Worm (Caenorhabditis elegans) whole organism, L4 larva: ENCODE results near the gene F17C11.11.

Experiments used
- Y105C5A.15 ChIP-seq: fragments of 200-800 bp; sonication (Bioruptor generic); IDR thresholded peaks from 2 replicates; pipeline ENCODE4 v1.3.6; 2022; ENCODE audit warnings: missing genetic modification characterization, missing compliant biosample characterization
- aha-1 ChIP-seq: fragments of 150-350 bp; peaks from one replicate; lab custom pipeline; 2014; ENCODE audit warnings: missing biosample characterization, missing genetic modification characterization
- ceh-28 ChIP-seq: fragments of 150-350 bp; optimal IDR thresholded peaks from 2 replicates; lab custom pipeline; 2014; ENCODE audit warnings: missing biosample characterization, missing genetic modification reagents, missing genetic modification characterization
- ceh-62 ChIP-seq: sonication (generic microtip); optimal IDR thresholded peaks from 2 replicates; lab custom pipeline; 2017; ENCODE audit warnings: missing biosample characterization, missing genetic modification characterization
- ctbp-1 ChIP-seq: fragments of 200-800 bp; sonication (Bioruptor generic); IDR thresholded peaks from 2 replicates; pipeline ENCODE4 v1.3.6; 2022; ENCODE audit warnings: missing genetic modification reagents, missing genetic modification characterization, missing compliant biosample characterization
- duxl-1 ChIP-seq: sonication (generic microtip); optimal IDR thresholded peaks from 2 replicates; lab custom pipeline; 2016; ENCODE audit warnings: mild to moderate bottlenecking, missing genetic modification characterization, moderate library complexity, missing compliant biosample characterization; ENCODE audit not compliant: poor library complexity
- egl-27 ChIP-seq: sonication (generic microtip); optimal IDR thresholded peaks from 3 replicates; lab custom pipeline; 2017; ENCODE audit warnings: missing biosample characterization, missing genetic modification reagents, missing genetic modification characterization
- fkh-10 ChIP-seq: fragments of 150-350 bp; optimal IDR thresholded peaks from 2 replicates; lab custom pipeline; 2014; ENCODE audit warnings: missing biosample characterization, missing genetic modification reagents, missing genetic modification characterization
- fos-1 ChIP-seq: fragments of 150-350 bp; optimal IDR thresholded peaks from 2 replicates; lab custom pipeline; 2014; ENCODE audit warnings: missing biosample characterization, missing genetic modification characterization
- gei-8 ChIP-seq: fragments of 200-800 bp; sonication (Bioruptor generic); optimal IDR thresholded peaks from 2 replicates; lab custom pipeline; 2018; ENCODE audit warnings: mild to moderate bottlenecking, missing genetic modification characterization, missing compliant biosample characterization
- hmg-1.1 ChIP-seq: fragments of 200-800 bp; sonication (Bioruptor generic); IDR thresholded peaks from 2 replicates; pipeline ENCODE4 v1.3.6; 2022; ENCODE audit warnings: missing genetic modification reagents, missing genetic modification characterization, missing compliant biosample characterization
- jun-1 ChIP-seq: fragments of 150-350 bp; optimal IDR thresholded peaks from 2 replicates; lab custom pipeline; 2014; ENCODE audit warnings: missing biosample characterization, missing genetic modification reagents, missing genetic modification characterization
- lim-7 ChIP-seq: fragments of 200-800 bp; sonication (Bioruptor generic); IDR thresholded peaks from 2 replicates; pipeline ENCODE4 v1.3.6; 2022; ENCODE audit warnings: missing genetic modification characterization, missing compliant biosample characterization
- lin-13 ChIP-seq: fragments of 150-350 bp; optimal IDR thresholded peaks from 2 replicates; lab custom pipeline; 2014; ENCODE audit warnings: missing biosample characterization, missing genetic modification reagents, missing genetic modification characterization
- mep-1 ChIP-seq: fragments of 150-350 bp; sonication (generic microtip); optimal IDR thresholded peaks from 3 replicates; lab custom pipeline; 2014; ENCODE audit warnings: missing biosample characterization, missing genetic modification characterization
- nhr-102 ChIP-seq: sonication (generic microtip); optimal IDR thresholded peaks from 2 replicates; lab custom pipeline; 2016; ENCODE audit warnings: mild to moderate bottlenecking, missing genetic modification characterization, moderate library complexity, missing compliant biosample characterization
- nhr-111 ChIP-seq: fragments of 200-800 bp; sonication (Bioruptor generic); optimal IDR thresholded peaks from 2 replicates; lab custom pipeline; 2018; ENCODE audit warnings: mild to moderate bottlenecking, missing genetic modification characterization, missing compliant biosample characterization
- nhr-237 ChIP-seq: sonication (generic microtip); optimal IDR thresholded peaks from 2 replicates; lab custom pipeline; 2017; ENCODE audit warnings: missing biosample characterization, missing genetic modification characterization
- nhr-28 ChIP-seq: fragments of 150-350 bp; optimal IDR thresholded peaks from 2 replicates; lab custom pipeline; 2014; ENCODE audit warnings: missing biosample characterization, missing genetic modification characterization
- nhr-42 ChIP-seq: fragments of 200-800 bp; sonication (Bioruptor generic); IDR thresholded peaks from 2 replicates; pipeline ENCODE4 v1.3.6; 2022; ENCODE audit warnings: missing genetic modification characterization, missing compliant biosample characterization
- nhr-6 ChIP-seq: fragments of 150-350 bp; optimal IDR thresholded peaks from 2 replicates; lab custom pipeline; 2014; ENCODE audit warnings: missing biosample characterization, missing genetic modification characterization
- nhr-76 ChIP-seq: fragments of 150-350 bp; optimal IDR thresholded peaks from 2 replicates; lab custom pipeline; 2014; ENCODE audit warnings: missing biosample characterization, missing genetic modification characterization
- pha-4 ChIP-seq, 2 experiments: fragments of 150-350 bp in 1 of 2; fragments of 200-800 bp in 1 of 2; sonication (Bioruptor generic) in 1 of 2; IDR thresholded peaks in 1 of 2; optimal IDR thresholded peaks in 1 of 2; 2 replicates each; pipeline versions ENCODE4 v1.3.6 to Lab custom; 2014 to 2022; ENCODE audit warnings: missing genetic modification characterization in 2 of 2, missing genetic modification reagents in 2 of 2, missing biosample characterization in 1 of 2, missing compliant biosample characterization in 1 of 2
- pqm-1 ChIP-seq: sonication (generic microtip); optimal IDR thresholded peaks from 2 replicates; lab custom pipeline; 2017; ENCODE audit warnings: missing biosample characterization, missing genetic modification characterization
- saeg-2 ChIP-seq: fragments of 200-800 bp; sonication (Bioruptor generic); IDR thresholded peaks from 2 replicates; pipeline ENCODE4 v1.3.6; 2022; ENCODE audit warnings: missing genetic modification reagents, missing genetic modification characterization, missing compliant biosample characterization
- sdz-12 ChIP-seq: fragments of 200-800 bp; sonication (Bioruptor generic); optimal IDR thresholded peaks from 2 replicates; lab custom pipeline; 2018; ENCODE audit warnings: mild to moderate bottlenecking, missing genetic modification characterization, missing compliant biosample characterization
- snpc-4 ChIP-seq: fragments of 150-350 bp; optimal IDR thresholded peaks from 2 replicates; lab custom pipeline; 2014; ENCODE audit warnings: missing biosample characterization, missing genetic modification characterization
- unc-130 ChIP-seq: sonication (generic microtip); optimal IDR thresholded peaks from 2 replicates; lab custom pipeline; 2016; ENCODE audit warnings: missing genetic modification reagents, missing genetic modification characterization, missing compliant biosample characterization
- unc-39 ChIP-seq: sonication (generic microtip); optimal IDR thresholded peaks from 2 replicates; lab custom pipeline; 2017; ENCODE audit warnings: missing biosample characterization, missing genetic modification characterization
- unc-62 ChIP-seq, 3 experiments: fragments of 150-350 bp in 1 of 3; sonication (generic microtip); optimal IDR thresholded peaks in 2 of 3; peaks in 1 of 3; 1 replicate in 1 of 3; 2 replicates in 2 of 3; lab custom pipeline; 2014 to 2017; ENCODE audit warnings: missing biosample characterization in 3 of 3, missing genetic modification characterization in 3 of 3, missing genetic modification reagents in 3 of 3, missing genotype in 1 of 3
- vab-7 ChIP-seq: fragments of 200-800 bp; sonication (Bioruptor generic); IDR thresholded peaks from 2 replicates; pipeline ENCODE4 v1.3.6; 2022; ENCODE audit warnings: missing genetic modification reagents, missing genetic modification characterization, missing compliant biosample characterization
- zag-1 ChIP-seq: fragments of 150-350 bp; optimal IDR thresholded peaks from 2 replicates; lab custom pipeline; 2014; ENCODE audit warnings: missing biosample characterization, missing genetic modification characterization
- zfp-3 ChIP-seq: fragments of 200-800 bp; sonication (Bioruptor generic); conservative IDR thresholded peaks from 2 replicates; pipeline ENCODE4 v1.3.6; 2022; ENCODE audit warnings: missing genetic modification reagents, missing genetic modification characterization, missing compliant biosample characterization
- zip-2 ChIP-seq: fragments of 150-350 bp; optimal IDR thresholded peaks from 2 replicates; lab custom pipeline; 2014; ENCODE audit warnings: missing biosample characterization, missing genetic modification characterization
- ztf-7 ChIP-seq: fragments of 150-350 bp; optimal IDR thresholded peaks from 2 replicates; lab custom pipeline; 2014; ENCODE audit warnings: missing biosample characterization, missing genetic modification characterization

Gene F17C11.11

DNA sequence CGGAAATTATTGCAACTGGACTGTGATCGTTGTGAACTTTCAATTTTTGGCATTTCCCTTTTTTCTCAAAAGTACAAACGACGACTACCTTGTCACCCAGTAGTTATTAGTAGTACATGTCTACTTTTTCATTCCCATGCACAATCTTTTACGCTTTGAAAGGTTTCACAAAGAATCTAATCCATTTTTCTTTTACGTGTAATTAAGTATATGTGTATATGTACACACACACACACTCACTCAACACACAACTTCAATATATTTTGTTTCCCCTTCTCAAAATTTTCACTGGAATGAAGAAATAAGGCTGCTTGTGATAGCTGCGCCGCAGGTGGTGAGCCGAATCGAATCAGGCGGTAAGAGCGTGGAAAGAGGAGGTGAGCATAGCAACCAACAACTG, 13.9 kb downstream of the F17C11.11 start, which contains the start of gene F58B4.6:
TSS of gene F58B4.6 (plus strand) at position 301 of the 400 bp plus-strand sequence.
- TF ChIP-seq jun-1 (tag; lab: Kevin White, UChicago) = no peak
- TF ChIP-seq zip-2 = no peak
- no peak for TF ChIP-seq nhr-237 (tag; lab: Kevin White, UChicago)
- TF ChIP-seq snpc-4 (tag; lab: Kevin White, UChicago) = no peak
- no peak for TF ChIP-seq fkh-10 (GFP tag; lab: Kevin White, UChicago)
- no peak for TF ChIP-seq ceh-62 (tag; lab: Kevin White, UChicago)
- no peak for TF ChIP-seq nhr-6 (tag; lab: Kevin White, UChicago)
- TF ChIP-seq zfp-3 (GFP tag; lab: Robert Waterston, UW) = no peak

DNA sequence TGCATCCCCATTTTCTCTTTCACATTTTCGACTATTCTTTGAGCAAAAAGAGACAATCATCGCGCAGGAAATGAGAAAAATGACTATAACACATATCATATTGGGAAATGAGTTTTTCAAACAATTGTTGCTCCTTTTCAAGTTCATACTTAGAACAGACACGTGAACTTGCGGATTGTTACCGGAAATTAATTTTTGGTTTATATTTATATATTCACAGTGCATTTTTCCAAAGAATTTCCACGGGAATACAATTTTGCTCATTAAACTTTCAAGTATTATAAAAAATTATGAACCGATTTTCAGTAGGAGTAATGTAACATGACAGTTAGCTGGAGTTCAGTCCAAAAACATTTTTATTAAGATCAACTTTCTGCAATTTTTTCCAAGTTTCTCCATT, 15.4 kb downstream of the F17C11.11 start, which contains the start of gene F58B4.7:
TSS of gene F58B4.7 (minus strand) at position 101 of the 400 bp plus-strand sequence.
- TF ChIP-seq nhr-28 (tag; lab: Kevin White, UChicago) (no peak), sdz-12 (GFP tag; lab: Kevin White, UChicago) (no peak), unc-130 (no peak), fos-1 (tag; lab: Kevin White, UChicago) (no peak), hmg-1.1 (GFP tag; lab: Robert Waterston, UW) (no peak), aha-1 (tag; lab: Kevin White, UChicago) (peak; percentile 12), lin-13 (GFP tag; lab: Kevin White, UChicago) (no peak), saeg-2 (GFP tag; lab: Robert Waterston, UW) (no peak)

DNA sequence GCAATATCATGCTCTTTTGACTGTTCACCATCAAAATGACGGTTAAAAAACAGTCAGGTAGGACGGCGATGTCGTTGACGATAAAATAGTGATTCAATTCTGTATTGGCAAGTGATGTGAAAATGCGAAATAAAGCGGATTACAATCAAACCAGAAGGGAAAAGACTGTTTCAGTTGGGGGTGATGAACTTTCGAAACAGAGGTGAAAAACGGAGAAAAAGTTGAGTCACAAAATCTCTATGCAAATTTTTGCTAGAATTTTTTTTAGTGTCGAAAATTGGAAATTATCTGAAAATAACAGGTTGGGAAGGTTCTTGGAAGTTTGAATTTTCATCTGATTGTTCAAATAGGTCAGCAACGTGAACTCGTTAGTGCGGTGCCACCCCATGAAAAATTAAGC, 16.9 kb downstream of the F17C11.11 start, which contains the start of gene nas-31:
TSS of gene nas-31 (minus strand) at position 101 of the 400 bp plus-strand sequence.
- TF ChIP-seq nhr-42 (GFP tag; lab: Robert Waterston, UW) (no peak), nhr-102 (tag; lab: Kevin White, UChicago) (no peak), aha-1 (tag; lab: Kevin White, UChicago) (peak; percentile 36), unc-62 (GFP tag; optimal IDR thresholded peaks at IDR 0.05 in 1 of 2; lab: Kevin White, UChicago) (peak in 1 of 2 experiments; percentile 58), unc-62 (tag; optimal IDR thresholded peaks at IDR 0.05; lab: Kevin White, UChicago) (no peak)

DNA sequence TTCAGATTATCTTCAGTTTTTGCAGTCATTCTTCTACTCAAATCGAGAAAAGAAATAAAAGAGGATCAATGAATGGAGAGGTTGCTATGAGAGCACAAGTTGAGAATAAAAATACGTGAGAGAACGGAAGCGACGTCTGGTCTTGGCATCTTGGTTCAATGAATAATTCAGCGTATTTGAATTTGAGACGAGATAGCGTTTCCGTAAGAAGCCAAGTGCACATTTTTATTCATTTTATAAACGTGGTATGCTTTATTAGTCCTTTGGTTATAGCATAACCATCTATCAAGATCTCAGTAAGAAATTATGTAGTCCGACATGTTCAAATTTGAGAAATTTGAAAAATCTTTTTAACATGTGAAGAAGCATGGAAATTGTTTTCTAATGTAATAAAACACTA, 20.2 kb downstream of the F17C11.11 start, which contains the start of gene F58B4.2:
TSS of gene F58B4.2 (minus strand) at position 101 of the 400 bp plus-strand sequence.
- TF ChIP-seq nhr-76 (tag; lab: Kevin White, UChicago) (no peak), duxl-1 (tag; lab: Kevin White, UChicago) (no peak), ceh-62 (tag; lab: Kevin White, UChicago) (no peak), vab-7 (GFP tag; lab: Robert Waterston, UW) (no peak), mep-1 (tag; lab: Kevin White, UChicago) (no peak), ztf-7 (tag; lab: Kevin White, UChicago) (no peak), fos-1 (tag; lab: Kevin White, UChicago) (no peak), pha-4 (GFP tag; IDR thresholded peaks at IDR 0.05; lab: Robert Waterston, UW) (no peak), pha-4 (tag; optimal IDR thresholded peaks at IDR 0.05; lab: Kevin White, UChicago) (no peak), fkh-10 (GFP tag; lab: Kevin White, UChicago) (no peak)

DNA sequence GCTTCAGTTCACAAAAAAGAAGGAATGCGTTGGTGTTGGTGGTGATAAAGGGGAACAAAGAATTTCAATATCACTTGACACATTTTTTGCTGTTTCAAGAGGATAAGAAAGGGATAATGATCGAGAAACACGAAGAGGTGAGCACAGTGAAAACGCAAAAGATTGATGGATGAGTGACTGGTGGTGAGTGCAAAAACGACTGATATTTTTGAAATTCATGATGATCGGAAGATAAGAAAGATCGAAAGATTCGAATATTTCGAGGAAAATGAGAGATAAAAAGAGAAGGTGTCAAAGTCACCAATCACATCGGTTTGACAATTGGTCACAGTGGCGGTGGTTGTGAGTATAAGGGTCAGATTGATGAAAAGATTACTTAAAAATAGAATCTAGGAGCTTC, 22.7 kb downstream of the F17C11.11 start:
- no peak for TF ChIP-seq gei-8 (GFP tag; lab: Kevin White, UChicago)

DNA sequence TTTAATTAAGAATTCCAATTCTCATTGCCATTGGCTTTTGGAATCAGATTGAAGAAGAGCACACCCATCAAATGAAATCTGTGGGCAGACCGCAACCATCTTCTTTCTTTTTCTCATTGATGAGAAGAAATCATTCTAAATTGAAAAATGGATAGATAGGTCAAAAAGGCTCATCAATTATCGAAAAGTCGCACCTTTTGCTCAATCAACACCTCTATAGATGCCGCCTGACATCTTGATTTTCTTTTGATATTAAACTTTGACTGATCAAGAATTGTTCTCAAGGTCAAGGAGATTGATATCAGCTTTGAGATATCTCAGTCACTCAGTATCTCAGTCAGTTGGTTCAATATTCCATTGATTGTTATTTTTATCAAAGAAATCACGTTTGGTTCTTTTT, 28.7 kb downstream of the F17C11.11 start:
- TF ChIP-seq pqm-1 (tag; lab: Kevin White, UChicago) = no peak
- no peak for TF ChIP-seq duxl-1 (tag; lab: Kevin White, UChicago)
- no peak for TF ChIP-seq lim-7 (GFP tag; lab: Robert Waterston, UW)
- TF ChIP-seq zag-1 (tag; lab: Kevin White, UChicago) = no peak
- no peak for TF ChIP-seq ctbp-1 (GFP tag; lab: Robert Waterston, UW)
- TF ChIP-seq unc-39 (tag; lab: Kevin White, UChicago) = no peak
- no peak for TF ChIP-seq nhr-28 (tag; lab: Kevin White, UChicago)
- TF ChIP-seq nhr-111 (GFP tag; lab: Kevin White, UChicago) = no peak
- TF ChIP-seq ceh-28 (tag; lab: Kevin White, UChicago) = no peak
- no peak for TF ChIP-seq Y105C5A.15 (GFP tag; lab: Robert Waterston, UW)
- no peak for TF ChIP-seq egl-27
